Worm (Caenorhabditis elegans): ENCODE results near the gene ebp-1.
"Not testable (repeated sequence)": the region's sequence is repeated elsewhere in the genome, so short reads cannot be mapped to it uniquely, and the experiment has no call there.

The ebp-1 gene

DNA sequence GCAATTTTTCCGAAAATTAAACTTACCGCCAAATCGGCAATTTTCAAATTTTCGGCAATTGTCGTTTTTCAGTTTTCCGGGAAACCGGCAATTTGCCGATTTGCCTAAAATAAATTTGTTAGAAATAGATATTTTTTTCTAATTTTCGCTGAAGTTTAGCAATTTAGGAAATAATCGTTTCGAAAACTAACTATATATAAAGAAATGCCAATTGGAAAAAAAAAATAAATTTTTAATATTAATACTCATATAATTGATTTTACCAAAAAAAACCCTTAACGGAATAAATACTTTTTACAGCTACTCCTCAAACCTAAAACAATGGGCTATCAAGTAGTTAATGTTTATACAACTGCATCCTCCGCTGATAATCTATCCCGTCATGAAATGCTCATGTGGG lies at the start of gene ebp-1:
Gene ebp-1, plus strand, starts transcription at position 301 of the 400 bp plus-strand sequence.
- TF ChIP-seq ztf-23 (GFP tag; IDR thresholded peaks at IDR 0.05) (no peak), tab-1 (GFP tag; IDR thresholded peaks at IDR 0.05) (no peak)

DNA sequence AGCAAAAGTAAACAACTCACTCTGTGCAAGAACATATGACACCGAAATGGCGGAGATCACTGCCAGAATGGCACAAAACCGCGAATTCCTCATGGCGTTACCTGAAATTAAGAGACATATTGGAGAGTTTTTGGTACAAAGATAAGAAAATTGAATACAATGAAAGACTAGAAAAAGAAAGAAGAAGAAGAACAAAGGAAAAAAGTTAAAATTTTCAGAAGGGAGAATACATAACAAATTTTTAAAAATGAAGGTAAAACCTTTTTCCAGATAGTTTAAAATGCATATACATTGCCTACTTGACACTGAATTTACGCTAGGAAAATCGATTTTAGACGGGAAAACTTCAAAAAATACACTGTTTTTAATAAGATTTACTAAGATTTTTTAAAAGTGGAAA lies 42.1 kb upstream of the ebp-1 start, which contains the start of gene lon-8:
Gene lon-8, minus strand, starts transcription at position 101 of the 400 bp plus-strand sequence.
- TF ChIP-seq ref-1 (GFP tag; conservative IDR thresholded peaks at IDR 0.05) (no peak), flt-1 (GFP tag; IDR thresholded peaks at IDR 0.05) (no peak), ztf-29 (GFP tag; IDR thresholded peaks at IDR 0.05) (no peak), T22C8.4 (GFP tag; IDR thresholded peaks at IDR 0.05) (no peak), ztf-23 (GFP tag; IDR thresholded peaks at IDR 0.05) (no peak), tab-1 (GFP tag; IDR thresholded peaks at IDR 0.05) (no peak), klf-2 (GFP tag; conservative IDR thresholded peaks at IDR 0.05) (no peak), cog-1 (tag; optimal IDR thresholded peaks at IDR 0.05) (no peak)

DNA sequence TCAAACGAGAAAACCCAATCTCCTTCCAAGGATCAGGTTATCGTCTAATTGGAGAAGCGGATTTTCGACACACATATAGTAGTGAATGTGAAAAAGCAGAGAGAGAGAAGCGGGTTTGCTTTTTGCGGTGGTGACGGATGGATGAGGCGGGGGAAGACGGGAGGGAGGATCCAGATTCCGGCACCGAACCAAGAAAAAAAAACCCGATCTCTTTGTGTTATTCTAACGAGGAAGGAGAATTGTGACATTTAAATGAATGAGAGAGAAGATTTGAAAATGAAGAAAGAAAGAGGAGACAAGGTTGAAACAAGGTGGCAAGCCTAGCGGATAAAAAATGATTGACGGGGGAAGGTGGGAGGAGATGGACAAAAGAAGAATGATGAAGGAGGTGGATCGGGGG lies 39.5 kb upstream of the ebp-1 start:
- no peak for TF ChIP-seq ztf-23 (GFP tag; IDR thresholded peaks at IDR 0.05)
- no peak for TF ChIP-seq klf-2 (GFP tag; conservative IDR thresholded peaks at IDR 0.05)
- no peak for TF ChIP-seq ztf-29 (GFP tag; IDR thresholded peaks at IDR 0.05)
- no peak for TF ChIP-seq T22C8.4 (GFP tag; IDR thresholded peaks at IDR 0.05)
- TF ChIP-seq ref-1 (GFP tag; conservative IDR thresholded peaks at IDR 0.05), result no peak
- no peak for TF ChIP-seq cog-1 (tag; optimal IDR thresholded peaks at IDR 0.05)
- TF ChIP-seq flt-1 (GFP tag; IDR thresholded peaks at IDR 0.05), result no peak
- no peak for TF ChIP-seq tab-1 (GFP tag; IDR thresholded peaks at IDR 0.05)
- TF ChIP-seq med-1 (GFP tag; optimal IDR thresholded peaks at IDR 0.05; ENCODE audit: insufficient read depth), result no peak

DNA sequence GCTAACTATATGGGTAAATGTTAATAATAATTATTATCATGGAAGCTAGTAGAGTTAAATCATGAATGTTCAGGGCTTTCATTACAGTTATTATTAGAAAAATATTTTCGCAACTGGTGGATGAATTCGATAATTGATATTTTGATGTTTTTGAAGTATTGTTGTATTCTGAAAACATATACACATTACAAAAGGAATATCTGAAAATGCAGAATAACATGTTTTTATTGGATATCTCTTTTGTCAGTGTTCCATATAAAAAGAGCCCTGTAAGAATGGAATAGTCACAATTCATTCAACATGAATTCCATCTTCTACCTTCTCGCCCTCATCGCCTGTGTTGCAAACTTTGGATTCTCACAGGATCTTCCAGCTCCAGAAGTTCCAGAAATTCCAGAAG lies 36.4 kb upstream of the ebp-1 start, which contains the start of gene Y59A8B.19:
Gene Y59A8B.19, plus strand, starts transcription at position 301 of the 400 bp plus-strand sequence.
- not testable (repeated sequence) for TF ChIP-seq cog-1 (tag; optimal IDR thresholded peaks at IDR 0.05); ref-1 (GFP tag; conservative IDR thresholded peaks at IDR 0.05); klf-2 (GFP tag; conservative IDR thresholded peaks at IDR 0.05)

DNA sequence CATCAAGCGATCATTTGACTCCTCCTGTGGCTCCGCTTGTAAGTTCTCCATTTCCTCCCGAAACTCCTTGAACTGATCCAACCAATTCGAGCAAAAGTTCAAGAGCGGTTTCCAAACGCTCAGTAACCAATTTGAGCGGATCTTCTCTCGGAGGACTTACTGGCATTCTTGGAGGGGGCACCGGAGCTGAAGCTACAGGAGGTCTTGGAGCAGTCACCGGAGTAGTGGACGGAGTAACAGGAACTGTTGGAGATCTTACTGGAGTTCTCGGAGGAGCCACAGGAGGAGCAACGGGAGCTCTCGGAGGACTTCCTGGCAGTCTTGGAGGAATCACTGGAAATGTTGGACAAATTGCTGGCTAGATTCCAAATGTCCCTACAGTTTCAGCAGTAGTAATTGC lies 34.7 kb upstream of the ebp-1 start:
- TF ChIP-seq T22C8.4 (GFP tag; IDR thresholded peaks at IDR 0.05) (no peak), ztf-23 (GFP tag; IDR thresholded peaks at IDR 0.05) (no peak), klf-2 (GFP tag; conservative IDR thresholded peaks at IDR 0.05) (no peak), flt-1 (GFP tag; IDR thresholded peaks at IDR 0.05) (no peak), ref-1 (GFP tag; conservative IDR thresholded peaks at IDR 0.05) (no peak), cog-1 (tag; optimal IDR thresholded peaks at IDR 0.05) (no peak), ztf-29 (GFP tag; IDR thresholded peaks at IDR 0.05) (no peak), med-1 (GFP tag; optimal IDR thresholded peaks at IDR 0.05; ENCODE audit: insufficient read depth) (no peak), tab-1 (GFP tag; IDR thresholded peaks at IDR 0.05) (no peak)

DNA sequence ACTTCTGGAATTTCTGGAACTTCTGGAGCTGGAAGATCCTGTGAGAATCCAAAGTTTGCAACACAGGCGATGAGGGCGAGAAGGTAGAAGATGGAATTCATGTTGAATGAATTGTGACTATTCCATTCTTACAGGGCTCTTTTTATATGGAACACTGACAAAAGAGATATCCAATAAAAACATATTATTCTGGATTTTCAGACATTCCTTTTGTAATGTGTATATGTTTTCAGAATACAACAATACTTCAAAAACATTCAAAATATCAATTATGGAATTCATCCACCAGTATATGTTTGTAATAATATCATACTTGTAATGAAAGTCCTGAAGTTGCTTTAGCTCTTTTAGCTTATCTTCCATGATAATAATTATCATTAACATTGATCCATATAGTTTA lies 32.6 kb upstream of the ebp-1 start, which contains the start of gene Y59A8B.26:
Gene Y59A8B.26, minus strand, starts transcription at position 101 of the 400 bp plus-strand sequence.
- not testable (repeated sequence) for TF ChIP-seq med-1 (GFP tag; optimal IDR thresholded peaks at IDR 0.05; ENCODE audit: insufficient read depth); ztf-23 (GFP tag; IDR thresholded peaks at IDR 0.05); flt-1 (GFP tag; IDR thresholded peaks at IDR 0.05)

DNA sequence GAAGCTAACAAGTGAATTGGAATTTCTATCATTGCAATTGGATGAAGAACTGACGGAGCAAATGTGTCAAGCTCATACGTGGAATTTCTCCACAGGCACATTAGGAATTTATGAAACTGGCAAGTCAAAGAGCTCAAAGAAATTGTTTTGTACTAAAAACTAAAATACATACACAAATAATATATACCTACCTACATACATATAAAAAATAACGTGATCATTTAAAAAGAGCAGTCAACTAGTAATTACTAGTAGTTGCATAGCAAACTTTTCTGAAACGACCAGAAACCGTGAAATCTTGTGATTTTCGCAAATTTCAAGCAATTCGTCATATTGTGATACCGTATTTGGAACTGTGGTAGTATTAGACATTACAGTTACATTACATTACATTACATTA lies 29.3 kb upstream of the ebp-1 start, which contains the start of gene srh-133:
Gene srh-133, minus strand, starts transcription at position 101 of the 400 bp plus-strand sequence.
- TF ChIP-seq T22C8.4 (GFP tag; IDR thresholded peaks at IDR 0.05), result no peak
- no peak for TF ChIP-seq tab-1 (GFP tag; IDR thresholded peaks at IDR 0.05)
- TF ChIP-seq med-1 (GFP tag; optimal IDR thresholded peaks at IDR 0.05; ENCODE audit: insufficient read depth), result no peak
- TF ChIP-seq ztf-23 (GFP tag; IDR thresholded peaks at IDR 0.05), result no peak
- TF ChIP-seq cog-1 (tag; optimal IDR thresholded peaks at IDR 0.05), result no peak
- no peak for TF ChIP-seq ref-1 (GFP tag; conservative IDR thresholded peaks at IDR 0.05)
- TF ChIP-seq ztf-29 (GFP tag; IDR thresholded peaks at IDR 0.05), result no peak
- TF ChIP-seq klf-2 (GFP tag; conservative IDR thresholded peaks at IDR 0.05), result no peak
- no peak for TF ChIP-seq flt-1 (GFP tag; IDR thresholded peaks at IDR 0.05)

DNA sequence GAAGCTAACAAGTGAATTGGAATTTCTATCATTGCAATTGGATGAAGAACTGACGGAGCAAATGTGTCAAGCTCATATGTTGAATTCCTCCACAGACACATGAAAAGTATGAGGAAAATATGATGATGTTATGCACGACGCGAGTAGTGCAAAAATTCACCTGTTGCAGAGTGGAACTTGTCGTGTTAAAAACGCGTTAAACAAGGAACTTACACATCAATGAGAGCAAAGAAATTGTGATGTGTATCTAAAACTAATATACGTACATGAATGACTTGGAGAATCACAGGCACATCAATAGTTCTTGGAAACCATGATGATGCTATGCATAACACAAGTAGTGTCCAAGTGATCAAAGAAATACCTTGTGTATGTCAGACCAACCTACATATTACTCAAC lies 26.1 kb upstream of the ebp-1 start, which contains the start of gene srh-134:
Gene srh-134, minus strand, starts transcription at position 101 of the 400 bp plus-strand sequence.
- TF ChIP-seq klf-2 (GFP tag; conservative IDR thresholded peaks at IDR 0.05) (no peak), med-1 (GFP tag; optimal IDR thresholded peaks at IDR 0.05; ENCODE audit: insufficient read depth) (no peak), cog-1 (tag; optimal IDR thresholded peaks at IDR 0.05) (no peak), ztf-29 (GFP tag; IDR thresholded peaks at IDR 0.05) (no peak), tab-1 (GFP tag; IDR thresholded peaks at IDR 0.05) (no peak), ztf-23 (GFP tag; IDR thresholded peaks at IDR 0.05) (no peak), flt-1 (GFP tag; IDR thresholded peaks at IDR 0.05) (no peak), ref-1 (GFP tag; conservative IDR thresholded peaks at IDR 0.05) (no peak), T22C8.4 (GFP tag; IDR thresholded peaks at IDR 0.05) (no peak)

DNA sequence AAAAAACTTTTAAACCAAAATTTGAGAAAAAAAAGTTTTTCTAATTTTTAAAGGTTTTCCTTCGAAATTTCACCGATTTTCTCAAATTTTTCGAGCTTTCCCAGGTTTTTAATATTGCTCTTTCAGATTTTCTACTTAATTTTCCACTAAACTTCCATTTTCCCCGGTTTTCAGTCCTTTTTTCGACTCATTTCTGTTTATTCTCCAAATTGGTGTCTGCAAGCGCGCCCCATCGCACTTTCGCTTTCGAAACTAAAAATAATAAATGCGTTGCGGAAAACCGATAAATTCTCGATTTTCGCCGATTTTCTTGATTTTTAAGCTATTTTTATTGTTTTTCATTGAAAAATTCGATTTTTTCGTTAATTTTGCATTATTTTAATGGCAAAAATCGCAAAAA lies 21.9 kb upstream of the ebp-1 start:
- TF ChIP-seq tab-1 (GFP tag; IDR thresholded peaks at IDR 0.05) (no peak), ztf-29 (GFP tag; IDR thresholded peaks at IDR 0.05) (no peak), med-1 (GFP tag; optimal IDR thresholded peaks at IDR 0.05; ENCODE audit: insufficient read depth) (no peak), flt-1 (GFP tag; IDR thresholded peaks at IDR 0.05) (no peak), klf-2 (GFP tag; conservative IDR thresholded peaks at IDR 0.05) (no peak)

DNA sequence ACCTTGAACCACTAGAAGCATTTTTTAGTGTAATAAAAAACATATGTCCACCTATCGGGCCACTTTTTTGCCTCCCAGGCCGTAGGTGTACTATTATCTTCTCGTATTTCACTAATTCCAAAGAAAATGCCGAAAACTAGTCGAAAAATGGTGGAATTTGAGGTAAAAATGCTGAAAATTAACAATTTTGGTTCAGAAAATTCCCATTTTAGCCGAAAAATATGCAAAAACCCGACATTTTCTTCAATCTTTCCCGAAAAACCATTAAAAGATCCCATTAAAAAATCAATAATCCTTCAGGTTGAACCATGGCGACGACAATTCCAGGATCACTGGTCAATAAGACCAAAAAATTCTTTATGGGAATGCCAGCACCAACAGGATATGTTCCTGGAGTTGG lies 21.2 kb upstream of the ebp-1 start, which contains the start of gene prp-6:
Gene prp-6, plus strand, starts transcription at position 301 of the 400 bp plus-strand sequence.
- TF ChIP-seq tab-1 (GFP tag; IDR thresholded peaks at IDR 0.05), result no peak
- TF ChIP-seq ztf-23 (GFP tag; IDR thresholded peaks at IDR 0.05), result no peak
- TF ChIP-seq cog-1 (tag; optimal IDR thresholded peaks at IDR 0.05), result no peak

Data from whole organism, midembryonic.